Worm (Caenorhabditis elegans): ENCODE data around the gene T20D3.6.

- TF ChIP-seq ceh-31 (tag; optimal IDR thresholded peaks at IDR 0.05) (no peak), pros-1 (tag; optimal IDR thresholded peaks at IDR 0.05) (no peak), nhr-11 (tag; optimal IDR thresholded peaks at IDR 0.05) (no peak)
These were observed 2.5 kb downstream of the T20D3.6 start, which contains the start of gene T20D3.5 for ce11 chrIV:9336538-9337090.
